Fruit fly (Drosophila melanogaster): ENCODE data around the gene foxo.

dm6 chr3R:14048702-14049142, 8.0 kb upstream of the foxo start:
- TF ChIP-seq CG8478 (optimal IDR thresholded peaks at IDR 0.05): no peak
- TF ChIP-seq usp (GFP tag; optimal IDR thresholded peaks at IDR 0.05): no peak
- TF ChIP-seq EcR (GFP tag; optimal IDR thresholded peaks at IDR 0.05): no peak
- TF ChIP-seq Dll (optimal IDR thresholded peaks at IDR 0.05): no peak
- no peak for TF ChIP-seq psq (optimal IDR thresholded peaks at IDR 0.05)
